Fruit fly (Drosophila melanogaster) whole organism, prepupa: ENCODE results near the gene RacGAP84C.

Source experiments
- Blimp-1 ChIP-seq: fragments of 200-800 bp; sonication (Bioruptor generic); optimal IDR thresholded peaks from 3 replicates; lab custom pipeline; 2017; ENCODE audit warnings: missing biosample characterization, missing genetic modification characterization, mild to moderate bottlenecking, moderate library complexity, missing genetic modification reagents
- CG10631 ChIP-seq: fragments of 200-800 bp; sonication (Bioruptor generic); optimal IDR thresholded peaks from 2 replicates; lab custom pipeline; 2016; ENCODE audit warnings: missing biosample characterization, missing genetic modification characterization
- CG11762 ChIP-seq: fragments of 200-800 bp; sonication (Bioruptor generic); optimal IDR thresholded peaks from 3 replicates; lab custom pipeline; 2016; ENCODE audit warnings: missing biosample characterization, missing genetic modification characterization; ENCODE audit not compliant: insufficient read depth
- CG11902 ChIP-seq: fragments of 200-800 bp; sonication (Bioruptor generic); optimal IDR thresholded peaks from 3 replicates; lab custom pipeline; 2016; ENCODE audit warnings: missing biosample characterization, missing genetic modification characterization
- CG15336 ChIP-seq: fragments of 200-800 bp; sonication (Bioruptor generic); IDR thresholded peaks from 2 replicates; pipeline ENCODE4 v1.3.6; 2022; ENCODE audit warnings: missing biosample characterization, missing genetic modification characterization
- CG16779 ChIP-seq: fragments of 200-800 bp; sonication (Bioruptor generic); optimal IDR thresholded peaks from 3 replicates; lab custom pipeline; 2017; ENCODE audit warnings: missing biosample characterization, mild to moderate bottlenecking, missing genetic modification characterization
- CG3032 ChIP-seq: fragments of 200-800 bp; optimal IDR thresholded peaks from 2 replicates; lab custom pipeline; 2019; ENCODE audit warnings: missing biosample characterization, mild to moderate bottlenecking, missing genetic modification characterization, moderate library complexity
- CG31627 ChIP-seq: fragments of 200-800 bp; sonication (Bioruptor generic); optimal IDR thresholded peaks from 3 replicates; lab custom pipeline; 2016; ENCODE audit warnings: missing biosample characterization, missing genetic modification characterization
- CG32006 ChIP-seq: fragments of 200-800 bp; sonication (Bioruptor generic); optimal IDR thresholded peaks from 3 replicates; lab custom pipeline; 2017; ENCODE audit warnings: missing biosample characterization, mild to moderate bottlenecking, missing genetic modification characterization
- CG34406 ChIP-seq: fragments of 200-800 bp; sonication (Bioruptor generic); optimal IDR thresholded peaks from 3 replicates; lab custom pipeline; 2016; ENCODE audit warnings: missing biosample characterization, missing genetic modification characterization
- CG4318 ChIP-seq: fragments of 200-800 bp; sonication (Bioruptor generic); optimal IDR thresholded peaks from 3 replicates; lab custom pipeline; 2017; ENCODE audit warnings: missing biosample characterization, mild to moderate bottlenecking, missing genetic modification characterization
- CG6276 ChIP-seq: fragments of 200-800 bp; sonication (Bioruptor generic); optimal IDR thresholded peaks from 2 replicates; lab custom pipeline; 2017; ENCODE audit warnings: missing biosample characterization, mild to moderate bottlenecking, missing genetic modification characterization
- CG6792 ChIP-seq: fragments of 200-800 bp; sonication (Bioruptor generic); optimal IDR thresholded peaks from 3 replicates; lab custom pipeline; 2016; ENCODE audit warnings: missing biosample characterization, missing genetic modification characterization
- CG7368 ChIP-seq: fragments of 200-800 bp; sonication (Bioruptor generic); optimal IDR thresholded peaks from 3 replicates; lab custom pipeline; 2016; ENCODE audit warnings: missing biosample characterization, missing genetic modification characterization
- CG8119 ChIP-seq: fragments of 200-800 bp; sonication (Bioruptor generic); IDR thresholded peaks from 3 replicates; pipeline ENCODE4 v1.3.6; 2022; ENCODE audit warnings: missing biosample characterization, missing genetic modification characterization
- CG8319 ChIP-seq: fragments of 200-800 bp; sonication (Bioruptor generic); optimal IDR thresholded peaks from 3 replicates; lab custom pipeline; 2016; ENCODE audit warnings: missing biosample characterization, missing genetic modification characterization
- CG8632 ChIP-seq: fragments of 200-800 bp; sonication (Bioruptor generic); optimal IDR thresholded peaks from 3 replicates; lab custom pipeline; 2016; ENCODE audit warnings: missing biosample characterization, missing genetic modification characterization
- CG9139 ChIP-seq: fragments of 200-800 bp; sonication (Bioruptor generic); optimal IDR thresholded peaks from 3 replicates; lab custom pipeline; 2017; ENCODE audit warnings: missing biosample characterization, mild to moderate bottlenecking, missing genetic modification characterization
- Eip78C ChIP-seq: fragments of 200-800 bp; sonication (Bioruptor generic); peaks from one replicate; lab custom pipeline; 2016; ENCODE audit warnings: missing biosample characterization, missing genetic modification characterization
- Eip93F ChIP-seq: fragments of 200-800 bp; sonication (Bioruptor generic); optimal IDR thresholded peaks from 2 replicates; lab custom pipeline; 2016; ENCODE audit warnings: missing biosample characterization, mild to moderate bottlenecking, missing genetic modification characterization
- Ets21C ChIP-seq: fragments of 200-800 bp; sonication (Bioruptor generic); optimal IDR thresholded peaks from 3 replicates; lab custom pipeline; 2016; ENCODE audit warnings: missing biosample characterization, missing genetic modification characterization
- Ets96B ChIP-seq: fragments of 200-800 bp; optimal IDR thresholded peaks from 2 replicates; lab custom pipeline; 2019; ENCODE audit warnings: missing biosample characterization, mild to moderate bottlenecking, missing genetic modification characterization, moderate library complexity
- Hr4 ChIP-seq: fragments of 200-800 bp; sonication (Bioruptor generic); optimal IDR thresholded peaks from 3 replicates; lab custom pipeline; 2016; ENCODE audit warnings: missing biosample characterization, missing genetic modification characterization
- Met ChIP-seq: fragments of 200-800 bp; sonication (Bioruptor generic); optimal IDR thresholded peaks from 3 replicates; lab custom pipeline; 2016; ENCODE audit warnings: missing biosample characterization, missing genetic modification characterization
- OdsH ChIP-seq: fragments of 200-800 bp; sonication (Bioruptor generic); optimal IDR thresholded peaks from 3 replicates; lab custom pipeline; 2016; ENCODE audit warnings: missing biosample characterization, missing genetic modification characterization
- Smox ChIP-seq: fragments of 200-800 bp; sonication (Bioruptor generic); optimal IDR thresholded peaks from 3 replicates; lab custom pipeline; 2016; ENCODE audit warnings: missing biosample characterization, missing genetic modification characterization
- Sox102F ChIP-seq: fragments of 200-800 bp; sonication (Bioruptor generic); optimal IDR thresholded peaks from 2 replicates; lab custom pipeline; 2016; ENCODE audit warnings: missing biosample characterization, mild to moderate bottlenecking, missing genetic modification characterization
- Sox14 ChIP-seq: fragments of 200-800 bp; sonication (Bioruptor generic); optimal IDR thresholded peaks from 3 replicates; lab custom pipeline; 2016; ENCODE audit warnings: missing biosample characterization, missing genetic modification characterization
- Sox15 ChIP-seq: fragments of 200-800 bp; sonication (Bioruptor generic); optimal IDR thresholded peaks from 3 replicates; lab custom pipeline; 2016; ENCODE audit warnings: missing biosample characterization, missing genetic modification characterization
- acj6 ChIP-seq: fragments of 200-800 bp; sonication (Bioruptor generic); optimal IDR thresholded peaks from 3 replicates; lab custom pipeline; 2016; ENCODE audit warnings: missing biosample characterization, missing genetic modification characterization
- cyc ChIP-seq: fragments of 200-800 bp; sonication (Bioruptor generic); optimal IDR thresholded peaks from 3 replicates; lab custom pipeline; 2016; ENCODE audit warnings: missing biosample characterization, missing genetic modification characterization
- dac ChIP-seq: fragments of 200-800 bp; sonication (Bioruptor generic); optimal IDR thresholded peaks from 2 replicates; lab custom pipeline; 2017; ENCODE audit warnings: missing biosample characterization, mild to moderate bottlenecking, missing genetic modification characterization
- dsx ChIP-seq: fragments of 200-800 bp; optimal IDR thresholded peaks from 3 replicates; lab custom pipeline; 2019; ENCODE audit warnings: missing biosample characterization, mild to moderate bottlenecking, missing genetic modification characterization, moderate library complexity; ENCODE audit not compliant: poor library complexity, severe bottlenecking
- eg ChIP-seq: fragments of 200-800 bp; sonication (Bioruptor generic); IDR thresholded peaks from 3 replicates; pipeline ENCODE4 v1.3.6; 2022; ENCODE audit warnings: missing biosample characterization, missing genetic modification characterization
- esn ChIP-seq: fragments of 200-800 bp; sonication (Bioruptor generic); optimal IDR thresholded peaks from 2 replicates; lab custom pipeline; 2016; ENCODE audit warnings: missing biosample characterization, mild to moderate bottlenecking, missing genetic modification characterization, moderate library complexity
- fd59A ChIP-seq: fragments of 200-800 bp; sonication (Bioruptor generic); optimal IDR thresholded peaks from 2 replicates; lab custom pipeline; 2017; ENCODE audit warnings: missing biosample characterization, mild to moderate bottlenecking, missing genetic modification characterization, missing genetic modification reagents
- fd85E ChIP-seq: fragments of 200-800 bp; sonication (Bioruptor generic); optimal IDR thresholded peaks from 3 replicates; lab custom pipeline; 2016; ENCODE audit warnings: missing biosample characterization, missing genetic modification characterization
- fkh ChIP-seq: fragments of 200-800 bp; sonication (Bioruptor generic); optimal IDR thresholded peaks from 3 replicates; lab custom pipeline; 2017; ENCODE audit warnings: missing biosample characterization, mild to moderate bottlenecking, missing genetic modification characterization, moderate library complexity
- lz ChIP-seq: fragments of 200-800 bp; sonication (Bioruptor generic); optimal IDR thresholded peaks from 3 replicates; lab custom pipeline; 2016; ENCODE audit warnings: missing biosample characterization, missing genetic modification characterization
- net ChIP-seq: fragments of 200-800 bp; sonication (Bioruptor generic); optimal IDR thresholded peaks from 3 replicates; lab custom pipeline; 2016; ENCODE audit warnings: missing biosample characterization, missing genetic modification characterization
- pdm3 ChIP-seq: fragments of 200-800 bp; sonication (Bioruptor generic); optimal IDR thresholded peaks from 3 replicates; lab custom pipeline; 2016; ENCODE audit warnings: missing biosample characterization, missing genetic modification characterization
- salr ChIP-seq, 2 experiments: fragments of 200-800 bp; sonication (Bioruptor generic); optimal IDR thresholded peaks; 3 replicates each; lab custom pipeline; 2016 to 2018; ENCODE audit warnings: missing biosample characterization in 2 of 2, missing genetic modification characterization in 2 of 2, mild to moderate bottlenecking in 1 of 2
- spab ChIP-seq: fragments of 200-800 bp; sonication (Bioruptor generic); optimal IDR thresholded peaks from 2 replicates; lab custom pipeline; 2017; ENCODE audit warnings: missing biosample characterization, mild to moderate bottlenecking, missing genetic modification characterization, missing genetic modification reagents
- ss ChIP-seq, 2 experiments: fragments of 200-800 bp; sonication (Bioruptor generic); optimal IDR thresholded peaks; 2 replicates in 1 of 2; 3 replicates in 1 of 2; lab custom pipeline; 2017 to 2018; ENCODE audit warnings: mild to moderate bottlenecking in 2 of 2, missing biosample characterization in 2 of 2, missing genetic modification characterization in 2 of 2, moderate library complexity in 1 of 2
- svp ChIP-seq: fragments of 200-800 bp; sonication (Bioruptor generic); peaks from one replicate; lab custom pipeline; 2016; ENCODE audit warnings: missing biosample characterization, missing genetic modification characterization
- topi ChIP-seq: fragments of 200-800 bp; sonication (Bioruptor generic); optimal IDR thresholded peaks from 3 replicates; lab custom pipeline; 2016; ENCODE audit warnings: missing biosample characterization, missing genetic modification characterization
- vri ChIP-seq: fragments of 200-800 bp; sonication (Bioruptor generic); optimal IDR thresholded peaks from 3 replicates; lab custom pipeline; 2016; ENCODE audit warnings: missing biosample characterization, mild to moderate bottlenecking, missing genetic modification characterization

The RacGAP84C gene

dm6 chr3R:7334613-7335012, 48.9 kb downstream of the RacGAP84C start:
- TF ChIP-seq Sox15 (GFP tag; lab: Kevin White, UChicago) (no peak), salr (GFP tag; optimal IDR thresholded peaks at IDR 0.05; lab: Kevin White, UChicago) (no peak), CG11902 (no peak), CG16779 (tag; lab: Kevin White, UChicago) (no peak), CG3032 (tag; lab: Kevin White, UChicago) (no peak), Sox102F (no peak), Smox (GFP tag; lab: Kevin White, UChicago) (no peak), lz (GFP tag; lab: Kevin White, UChicago) (no peak), Eip78C (GFP tag; lab: Kevin White, UChicago) (peak; percentile 48), fd85E (GFP tag; lab: Kevin White, UChicago) (no peak), vri (GFP tag; lab: Kevin White, UChicago) (peak; percentile 28), fkh (GFP tag; lab: Kevin White, UChicago) (no peak), CG6276 (no peak), Met (no peak), CG11762 (GFP tag; lab: Kevin White, UChicago) (no peak), CG31627 (GFP tag; lab: Kevin White, UChicago) (no peak), CG9139 (GFP tag; lab: Kevin White, UChicago) (no peak), cyc (GFP tag; lab: Kevin White, UChicago) (no peak), spab (no peak), CG8319 (GFP tag; lab: Kevin White, UChicago) (no peak), CG7368 (GFP tag; lab: Kevin White, UChicago) (no peak), eg (GFP tag; lab: Robert Waterston, UW) (no peak), dsx (GFP tag; lab: Kevin White, UChicago) (no peak), CG6792 (GFP tag; lab: Kevin White, UChicago) (no peak), topi (GFP tag; lab: Kevin White, UChicago) (no peak), esn (GFP tag; lab: Kevin White, UChicago) (peak; percentile 22), Hr4 (no peak), OdsH (GFP tag; lab: Kevin White, UChicago) (no peak), Ets21C (GFP tag; lab: Kevin White, UChicago) (no peak), CG15336 (GFP tag; lab: Robert Waterston, UW) (no peak), svp (GFP tag; lab: Kevin White, UChicago) (peak; percentile 26), CG10631 (GFP tag; lab: Kevin White, UChicago) (peak; percentile 0), pdm3 (GFP tag; lab: Kevin White, UChicago) (no peak)

DNA sequence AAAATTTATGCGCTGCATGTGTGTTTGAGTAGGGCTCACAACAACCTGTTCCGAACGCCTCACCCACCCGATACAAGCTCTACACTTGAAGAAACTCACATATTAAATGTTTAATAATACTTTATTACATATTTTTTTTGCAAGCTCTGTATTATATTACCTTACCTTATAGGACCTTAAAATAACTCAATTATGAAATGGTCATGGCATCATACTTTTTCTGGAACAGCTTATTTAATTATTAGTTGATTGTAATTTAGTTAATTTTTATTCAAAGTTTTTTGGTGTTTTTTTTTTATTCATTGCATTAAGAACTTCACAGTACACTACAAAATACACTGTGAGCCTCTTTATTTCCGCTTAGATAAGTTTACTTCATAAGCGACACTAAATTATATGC, 50.7 kb downstream of the RacGAP84C start:
- TF ChIP-seq CG6792 (GFP tag; lab: Kevin White, UChicago), result peak; percentile 30
- no peak for TF ChIP-seq Sox15 (GFP tag; lab: Kevin White, UChicago)
- peak; percentile 90 for TF ChIP-seq Eip78C (GFP tag; lab: Kevin White, UChicago)
- TF ChIP-seq CG7368 (GFP tag; lab: Kevin White, UChicago), result no peak
- TF ChIP-seq Smox (GFP tag; lab: Kevin White, UChicago), result peak; percentile 45
- TF ChIP-seq CG34406 (GFP tag; lab: Kevin White, UChicago), result peak; percentile 62
- peak; percentile 55 for TF ChIP-seq Met
- TF ChIP-seq net, result no peak
- TF ChIP-seq svp (GFP tag; lab: Kevin White, UChicago), result peak; percentile 69
- TF ChIP-seq acj6 (GFP tag; lab: Kevin White, UChicago), result peak; percentile 56
- TF ChIP-seq vri (GFP tag; lab: Kevin White, UChicago), result peak; percentile 12
- peak; percentile 18 for TF ChIP-seq lz (GFP tag; lab: Kevin White, UChicago)
- TF ChIP-seq CG15336 (GFP tag; lab: Robert Waterston, UW), result 0 out of 2 replicates have a peak, but pooled peaks have one; percentile 19
- peak; percentile 64 for TF ChIP-seq esn (GFP tag; lab: Kevin White, UChicago)
- no peak for TF ChIP-seq Ets21C (GFP tag; lab: Kevin White, UChicago)
- TF ChIP-seq dac (GFP tag; lab: Kevin White, UChicago), result no peak
- peak; percentile 37 for TF ChIP-seq CG8632
- no peak for TF ChIP-seq CG8319 (GFP tag; lab: Kevin White, UChicago)
- peak; percentile 57 for TF ChIP-seq Ets96B (tag; lab: Kevin White, UChicago)
- TF ChIP-seq Eip93F (GFP tag; lab: Kevin White, UChicago), result no peak
- TF ChIP-seq Blimp-1 (GFP tag; lab: Kevin White, UChicago), result no peak
- peak; percentile 52 for TF ChIP-seq CG10631 (GFP tag; lab: Kevin White, UChicago)
- peak; percentile 35; the same call in 1 of the 3 replicates for TF ChIP-seq CG8119
- peak; percentile 19 for TF ChIP-seq CG32006 (GFP tag; lab: Kevin White, UChicago)
- TF ChIP-seq ss (GFP tag; optimal IDR thresholded peaks at IDR 0.05; lab: Kevin White, UChicago), result peak in 1 of 2 experiments; percentile 52
- TF ChIP-seq CG9139 (GFP tag; lab: Kevin White, UChicago), result no peak
- no peak for TF ChIP-seq CG4318 (GFP tag; lab: Kevin White, UChicago)
- peak; percentile 35 for TF ChIP-seq Sox14 (GFP tag; lab: Kevin White, UChicago)
- peak; percentile 20 for TF ChIP-seq pdm3 (GFP tag; lab: Kevin White, UChicago)
- no peak for TF ChIP-seq fkh (GFP tag; lab: Kevin White, UChicago)
- peak; percentile 31 for TF ChIP-seq spab
- TF ChIP-seq fd59A (GFP tag; lab: Kevin White, UChicago), result peak; percentile 4
- peak; percentile 26 for TF ChIP-seq Sox102F
- peak in 1 of 2 experiments; percentile 7 for TF ChIP-seq salr (GFP tag; optimal IDR thresholded peaks at IDR 0.05; lab: Kevin White, UChicago)
